Worm (Caenorhabditis elegans) whole organism, late embryonic: ENCODE measurements around the gene Y75B8A.34.
"Not testable (repeated sequence)": the region's sequence is repeated elsewhere in the genome, so short reads cannot be mapped to it uniquely, and the experiment has no call there.

Experiments used
- K02D7.2 ChIP-seq: sonication (generic microtip); optimal IDR thresholded peaks from 2 replicates; lab custom pipeline; 2017; ENCODE audit warnings: mild to moderate bottlenecking, missing genetic modification characterization, missing compliant biosample characterization
- T23F11.4 ChIP-seq: fragments of 200-800 bp; sonication (Bioruptor generic); optimal IDR thresholded peaks from 2 replicates; lab custom pipeline; 2018; ENCODE audit warnings: mild to moderate bottlenecking, missing genetic modification characterization, missing compliant biosample characterization
- ama-1 ChIP-seq: fragments of 150-350 bp; optimal IDR thresholded peaks from 2 replicates; lab custom pipeline; 2014
- ceh-14 ChIP-seq: sonication (generic microtip); optimal IDR thresholded peaks from 2 replicates; lab custom pipeline; 2016; ENCODE audit warnings: missing genotype, missing genetic modification characterization, missing compliant biosample characterization
- ceh-2 ChIP-seq: sonication (generic microtip); optimal IDR thresholded peaks from 2 replicates; lab custom pipeline; 2016; ENCODE audit warnings: missing genotype, missing genetic modification characterization, missing compliant biosample characterization
- ceh-22 ChIP-seq: sonication (generic microtip); optimal IDR thresholded peaks from 2 replicates; lab custom pipeline; 2017; ENCODE audit warnings: missing biosample characterization, missing genetic modification characterization
- ceh-24 ChIP-seq: sonication (generic microtip); optimal IDR thresholded peaks from 2 replicates; lab custom pipeline; 2016; ENCODE audit warnings: mild to moderate bottlenecking, missing genetic modification characterization, missing compliant biosample characterization
- ceh-30 ChIP-seq: fragments of 150-350 bp; optimal IDR thresholded peaks from 2 replicates; lab custom pipeline; 2014; ENCODE audit warnings: missing biosample characterization, missing genetic modification characterization
- ceh-31 ChIP-seq: sonication (generic microtip); optimal IDR thresholded peaks from 2 replicates; lab custom pipeline; 2016; ENCODE audit warnings: missing genetic modification characterization, missing compliant biosample characterization
- ceh-45 ChIP-seq: fragments of 200-800 bp; sonication (Bioruptor generic); IDR thresholded peaks from 2 replicates; pipeline ENCODE4 v1.3.6; 2022; ENCODE audit warnings: missing genetic modification reagents, missing genetic modification characterization, missing compliant biosample characterization
- ceh-48 ChIP-seq: sonication (generic microtip); optimal IDR thresholded peaks from 2 replicates; lab custom pipeline; 2016; ENCODE audit warnings: missing genetic modification characterization, inconsistent platforms, missing compliant biosample characterization
- ceh-9 ChIP-seq: sonication (generic microtip); optimal IDR thresholded peaks from 2 replicates; lab custom pipeline; 2016; ENCODE audit warnings: mild to moderate bottlenecking, missing genetic modification characterization, inconsistent platforms, missing compliant biosample characterization
- dmd-4 ChIP-seq: sonication (generic microtip); optimal IDR thresholded peaks from 2 replicates; lab custom pipeline; 2016; ENCODE audit warnings: borderline replicate concordance, missing genetic modification characterization, missing compliant biosample characterization
- dve-1 ChIP-seq: sonication (generic microtip); optimal IDR thresholded peaks from 2 replicates; lab custom pipeline; 2017; ENCODE audit warnings: antibody characterized with exemption, mild to moderate bottlenecking, missing genetic modification characterization, missing compliant biosample characterization
- elt-2 ChIP-seq: sonication (generic microtip); optimal IDR thresholded peaks from 2 replicates; lab custom pipeline; 2016; ENCODE audit warnings: missing genetic modification reagents, missing genetic modification characterization, missing compliant biosample characterization
- elt-4 ChIP-seq: sonication (generic microtip); optimal IDR thresholded peaks from 2 replicates; lab custom pipeline; 2016; ENCODE audit warnings: missing genetic modification characterization, missing compliant biosample characterization
- ets-4 ChIP-seq: sonication (generic microtip); optimal IDR thresholded peaks from 2 replicates; lab custom pipeline; 2016; ENCODE audit warnings: missing genetic modification characterization, missing compliant biosample characterization
- fax-1 ChIP-seq: sonication (generic microtip); optimal IDR thresholded peaks from 2 replicates; lab custom pipeline; 2016; ENCODE audit warnings: missing genotype, missing genetic modification characterization, missing compliant biosample characterization
- fkh-10 ChIP-seq: fragments of 150-350 bp; optimal IDR thresholded peaks from 2 replicates; lab custom pipeline; 2014; ENCODE audit warnings: missing biosample characterization, missing genetic modification reagents, missing genetic modification characterization
- fkh-6 ChIP-seq: sonication (generic microtip); optimal IDR thresholded peaks from 2 replicates; lab custom pipeline; 2016; ENCODE audit warnings: missing genetic modification characterization, missing compliant biosample characterization
- gmeb-2 ChIP-seq: sonication (generic microtip); optimal IDR thresholded peaks from 2 replicates; lab custom pipeline; 2016; ENCODE audit warnings: missing genetic modification characterization, inconsistent platforms, missing compliant biosample characterization
- hlh-6 ChIP-seq: sonication (generic microtip); optimal IDR thresholded peaks from 2 replicates; lab custom pipeline; 2016; ENCODE audit warnings: missing genotype, missing genetic modification characterization, missing compliant biosample characterization
- hlh-8 ChIP-seq: sonication (generic microtip); optimal IDR thresholded peaks from 2 replicates; lab custom pipeline; 2016; ENCODE audit warnings: missing genotype, missing genetic modification characterization, missing compliant biosample characterization
- lin-11 ChIP-seq: fragments of 200-800 bp; sonication (Bioruptor generic); optimal IDR thresholded peaks from 2 replicates; lab custom pipeline; 2018; ENCODE audit warnings: mild to moderate bottlenecking, missing genetic modification characterization, missing compliant biosample characterization
- mec-3 ChIP-seq: sonication (generic microtip); optimal IDR thresholded peaks from 2 replicates; lab custom pipeline; 2016; ENCODE audit warnings: borderline replicate concordance, missing genetic modification characterization, missing compliant biosample characterization
- nfya-1 ChIP-seq: sonication (generic microtip); optimal IDR thresholded peaks from 2 replicates; lab custom pipeline; 2017; ENCODE audit warnings: missing genetic modification characterization, mild to moderate bottlenecking, missing compliant biosample characterization, antibody characterized with exemption, moderate library complexity
- nhr-11 ChIP-seq: fragments of 150-350 bp; optimal IDR thresholded peaks from 2 replicates; lab custom pipeline; 2014; ENCODE audit warnings: missing biosample characterization, missing genetic modification characterization
- nhr-232 ChIP-seq: sonication (generic microtip); optimal IDR thresholded peaks from 2 replicates; lab custom pipeline; 2016; ENCODE audit warnings: missing genetic modification characterization, missing compliant biosample characterization
- npax-4 ChIP-seq: sonication (generic microtip); optimal IDR thresholded peaks from 2 replicates; lab custom pipeline; 2016; ENCODE audit warnings: missing genetic modification characterization, missing compliant biosample characterization
- pag-3 ChIP-seq: sonication (generic microtip); optimal IDR thresholded peaks from 2 replicates; lab custom pipeline; 2016; ENCODE audit warnings: missing compliant biosample characterization, missing genetic modification characterization, borderline replicate concordance
- pros-1 ChIP-seq: fragments of 150-350 bp; optimal IDR thresholded peaks from 2 replicates; lab custom pipeline; 2014; ENCODE audit warnings: missing biosample characterization, missing genetic modification reagents, missing genetic modification characterization
- sox-4 ChIP-seq: sonication (generic microtip); optimal IDR thresholded peaks from 2 replicates; lab custom pipeline; 2017; ENCODE audit warnings: mild to moderate bottlenecking, missing genetic modification characterization, inconsistent platforms, missing compliant biosample characterization
- tbx-2 ChIP-seq: sonication (generic microtip); optimal IDR thresholded peaks from 2 replicates; lab custom pipeline; 2016; ENCODE audit warnings: missing genetic modification characterization, missing compliant biosample characterization
- ttx-3 ChIP-seq: sonication (generic microtip); optimal IDR thresholded peaks from 2 replicates; lab custom pipeline; 2016; ENCODE audit warnings: missing genetic modification reagents, missing genetic modification characterization, missing compliant biosample characterization
- unc-3 ChIP-seq, 2 experiments: fragments of 200-800 bp in 1 of 2; sonication (Bioruptor generic) in 1 of 2; sonication (generic microtip) in 1 of 2; conservative IDR thresholded peaks in 1 of 2; optimal IDR thresholded peaks in 1 of 2; 2 replicates each; pipeline versions ENCODE4 v1.3.6 to Lab custom; 2016 to 2022; ENCODE audit warnings: missing compliant biosample characterization in 2 of 2, missing genetic modification characterization in 2 of 2, missing genetic modification reagents in 1 of 2
- zip-5 ChIP-seq: sonication (generic microtip); optimal IDR thresholded peaks from 2 replicates; lab custom pipeline; 2016; ENCODE audit warnings: missing genetic modification characterization, missing compliant biosample characterization
- ztf-16 ChIP-seq: sonication (generic microtip); optimal IDR thresholded peaks from 2 replicates; lab custom pipeline; 2017; ENCODE audit warnings: missing genetic modification characterization, missing compliant biosample characterization

Gene Y75B8A.34

DNA sequence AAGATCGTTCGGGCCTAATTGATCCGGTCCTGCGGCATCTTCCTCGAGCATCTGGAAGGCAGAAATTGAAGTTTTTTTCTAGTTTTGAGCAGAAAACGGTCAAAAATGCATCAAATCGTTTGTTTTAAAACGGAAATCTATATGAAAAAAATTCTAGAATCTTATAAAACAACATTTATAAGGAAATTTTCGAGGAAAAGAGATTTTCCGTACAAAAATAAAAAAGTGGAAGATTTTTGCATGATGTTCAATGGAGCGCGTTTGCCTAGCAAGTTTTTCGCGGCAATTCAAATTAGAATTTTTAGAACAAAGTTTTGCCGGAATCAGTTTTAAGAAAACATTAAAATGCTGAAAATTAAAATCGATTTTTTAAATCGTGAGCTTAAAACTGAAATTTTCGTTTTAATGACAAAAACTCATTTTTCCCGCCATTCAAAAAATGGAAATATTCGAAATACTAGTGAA, 17.9 kb downstream of the Y75B8A.34 start, which contains the start of gene pph-4.2:
Gene pph-4.2, minus strand, starts transcription at position 51 of the 465 bp plus-strand sequence.
- no peak for TF ChIP-seq pag-3
- no peak for TF ChIP-seq ets-4 (tag; lab: Kevin White, UChicago)
- peak; percentile 9 for TF ChIP-seq nfya-1 (tag; lab: Kevin White, UChicago)

DNA sequence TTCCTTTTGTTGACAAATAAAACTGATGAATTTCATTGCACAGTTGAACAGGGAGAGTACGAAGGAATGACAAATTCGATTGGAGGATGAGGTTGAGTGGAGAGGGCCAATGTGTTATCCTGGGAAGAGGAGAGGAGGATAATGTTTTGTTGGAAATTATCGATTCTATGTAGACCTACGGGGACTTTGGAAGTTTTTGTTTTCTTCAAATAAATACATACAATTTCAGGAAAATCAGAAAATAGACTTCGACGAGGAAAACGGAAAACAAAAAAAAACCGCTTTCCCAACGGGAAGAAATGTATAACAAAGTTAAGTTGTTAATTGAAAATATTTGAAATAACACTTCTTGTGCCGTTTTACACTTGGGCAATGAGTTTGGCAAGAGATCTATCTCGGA, 24.3 kb downstream of the Y75B8A.34 start, which contains the start of gene Y49E10.4:
Gene Y49E10.4, minus strand, starts transcription at position 101 of the 400 bp plus-strand sequence.
- not testable (repeated sequence) for TF ChIP-seq mec-3 (tag; lab: Kevin White, UChicago); ceh-9 (tag; lab: Kevin White, UChicago); dmd-4
- TF ChIP-seq, all 69 proteins: peak for 0; not testable (repeated sequence) for 69

DNA sequence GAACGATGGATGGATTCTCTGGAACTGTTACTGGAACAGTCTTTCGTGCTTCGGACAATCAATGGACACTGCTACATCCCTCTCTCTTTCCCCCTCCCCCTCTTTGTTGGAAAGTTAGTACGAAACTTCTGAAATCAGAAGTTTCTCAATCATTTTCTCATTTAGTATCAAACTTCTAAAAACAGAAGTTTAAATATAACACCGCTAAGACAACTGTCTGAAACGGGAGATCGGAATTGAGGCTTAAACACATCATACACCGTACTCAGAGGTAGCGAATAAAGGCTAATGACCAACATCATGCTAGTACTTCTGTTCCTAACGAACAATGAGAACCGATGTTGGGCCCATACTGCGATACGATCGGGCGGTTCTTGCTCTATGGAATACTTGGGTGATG, 27.2 kb downstream of the Y75B8A.34 start, which contains the start of gene Y49E10.30:
Gene Y49E10.30, plus strand, starts transcription at position 301 of the 400 bp plus-strand sequence.
- not testable (repeated sequence) for TF ChIP-seq hlh-8; ttx-3; ama-1 (lab: Kevin White, UChicago)

DNA sequence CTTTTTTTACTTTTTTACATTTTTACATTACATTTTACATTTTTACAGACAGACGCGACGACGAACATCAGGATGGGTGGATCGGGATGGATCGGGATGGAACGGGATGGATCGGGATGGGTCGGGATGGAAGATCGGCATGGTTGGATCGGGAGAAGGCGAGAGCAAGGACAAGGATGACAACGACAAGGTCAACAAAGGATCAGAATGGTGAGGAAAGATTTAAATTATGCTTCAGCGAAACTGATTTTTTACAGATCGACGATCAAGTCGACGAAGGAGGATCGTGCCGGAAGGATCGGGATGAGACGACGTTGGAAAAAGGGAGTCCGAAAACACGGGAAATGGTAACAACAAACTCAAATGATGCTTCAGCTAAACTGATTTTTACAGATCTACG, 28.7 kb downstream of the Y75B8A.34 start:
- TF ChIP-seq fax-1 (tag; lab: Kevin White, UChicago) (no peak), ceh-48 (tag; lab: Kevin White, UChicago) (no peak), ceh-14 (tag; lab: Kevin White, UChicago) (no peak), gmeb-2 (tag; lab: Kevin White, UChicago) (no peak), zip-5 (tag; lab: Kevin White, UChicago) (no peak)

DNA sequence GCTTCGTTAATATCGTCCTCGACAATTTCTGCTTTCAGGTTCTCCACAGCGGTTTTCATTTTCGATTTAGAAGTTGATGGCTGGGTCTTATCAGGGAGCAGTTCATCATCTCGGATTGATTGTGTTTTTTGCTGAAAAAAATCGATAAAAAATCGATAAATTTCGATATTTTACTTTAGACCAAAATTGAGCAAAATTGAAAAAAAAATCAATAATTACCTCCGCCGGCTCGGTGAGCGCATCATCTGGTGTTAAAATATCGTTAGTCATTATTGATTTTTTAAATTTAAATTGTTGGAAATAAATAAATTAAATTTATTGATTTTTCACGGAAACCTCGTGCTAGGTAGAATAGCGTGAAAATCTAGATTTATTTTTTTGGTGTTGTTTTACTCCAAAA, 35.7 kb downstream of the Y75B8A.34 start, which contains the start of gene Y49E10.10:
Gene Y49E10.10, plus strand, starts transcription at position 381 of the 400 bp plus-strand sequence.
- TF ChIP-seq ceh-48 (tag; lab: Kevin White, UChicago) (peak; percentile 44), ceh-30 (tag; lab: Kevin White, UChicago) (no peak)

DNA sequence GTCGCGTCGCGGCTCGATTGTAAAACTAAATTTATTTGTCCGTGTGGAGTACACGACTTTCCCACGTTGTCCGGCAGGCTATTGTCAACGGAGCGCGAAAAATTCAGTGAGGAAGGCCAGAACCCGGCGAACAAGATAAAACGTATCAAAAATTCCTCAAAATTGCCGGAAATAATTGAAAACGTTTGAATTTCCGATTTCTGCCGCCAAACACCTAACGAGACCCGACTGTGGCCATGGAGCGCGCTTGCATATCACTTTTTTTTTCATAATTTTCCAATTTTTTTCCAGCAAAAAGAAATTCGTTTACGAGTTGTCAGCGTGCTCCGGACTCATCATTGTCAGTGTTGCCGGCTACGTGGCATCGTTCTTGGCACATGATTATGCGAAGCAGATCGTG, 39.1 kb downstream of the Y75B8A.34 start:
- TF ChIP-seq nfya-1 (tag; lab: Kevin White, UChicago) (no peak), ceh-2 (tag; lab: Kevin White, UChicago) (no peak), unc-3 (GFP tag; conservative IDR thresholded peaks at IDR 0.05; lab: Robert Waterston, UW) (no peak), unc-3 (tag; optimal IDR thresholded peaks at IDR 0.05; lab: Kevin White, UChicago) (no peak), lin-11 (no peak), T23F11.4 (GFP tag; lab: Kevin White, UChicago) (no peak), mec-3 (tag; lab: Kevin White, UChicago) (no peak), elt-4 (no peak), ceh-22 (tag; lab: Kevin White, UChicago) (no peak), fkh-6 (tag; lab: Kevin White, UChicago) (no peak), nhr-232 (tag; lab: Kevin White, UChicago) (no peak), dve-1 (tag; lab: Kevin White, UChicago) (no peak), tbx-2 (tag; lab: Kevin White, UChicago) (no peak), elt-2 (tag; lab: Kevin White, UChicago) (no peak), fkh-10 (GFP tag; lab: Kevin White, UChicago) (no peak), ceh-30 (tag; lab: Kevin White, UChicago) (no peak), ceh-48 (tag; lab: Kevin White, UChicago) (no peak), pros-1 (tag; lab: Kevin White, UChicago) (no peak), ceh-31 (no peak)

DNA sequence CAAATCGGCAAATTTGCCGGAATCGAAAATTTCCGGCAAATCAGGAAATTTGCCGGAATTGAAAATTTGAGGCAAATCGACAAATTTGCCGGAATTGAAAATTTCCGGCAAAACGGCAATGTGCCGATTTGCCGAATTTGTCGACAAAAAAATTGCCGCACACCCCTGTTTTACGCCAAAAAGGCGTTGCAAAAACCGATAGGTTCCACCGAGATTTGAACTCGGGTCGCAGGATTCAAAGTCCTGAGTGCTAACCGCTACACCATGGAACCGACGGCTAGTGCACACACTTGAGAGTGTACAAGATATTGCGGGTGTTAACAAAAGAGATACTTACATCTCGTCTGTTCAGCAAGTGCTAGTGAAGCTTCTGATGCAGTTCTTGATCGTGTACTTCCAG, 40.3 kb downstream of the Y75B8A.34 start:
- TF ChIP-seq hlh-6 = no peak
- TF ChIP-seq ttx-3 = peak; percentile 32
- TF ChIP-seq nhr-11 (tag; lab: Kevin White, UChicago) = no peak
- no peak for TF ChIP-seq ceh-24 (tag; lab: Kevin White, UChicago)
- no peak for TF ChIP-seq elt-4
- TF ChIP-seq fkh-10 (GFP tag; lab: Kevin White, UChicago) = no peak
- TF ChIP-seq npax-4 (tag; lab: Kevin White, UChicago) = peak; percentile 36
- TF ChIP-seq T23F11.4 (GFP tag; lab: Kevin White, UChicago) = peak; percentile 3
- no peak for TF ChIP-seq pag-3
- TF ChIP-seq mec-3 (tag; lab: Kevin White, UChicago) = no peak
- no peak for TF ChIP-seq dmd-4
- 0 out of 2 replicates have a peak, but pooled peaks have one; percentile 42 for TF ChIP-seq ceh-45 (GFP tag; lab: Robert Waterston, UW)
- TF ChIP-seq ama-1 (lab: Kevin White, UChicago) = no peak
- peak; percentile 23 for TF ChIP-seq nhr-232 (tag; lab: Kevin White, UChicago)
- peak; percentile 36 for TF ChIP-seq sox-4 (tag; lab: Kevin White, UChicago)
- peak; percentile 47 for TF ChIP-seq ztf-16 (tag; lab: Kevin White, UChicago)
- peak; percentile 13 for TF ChIP-seq ceh-48 (tag; lab: Kevin White, UChicago)
- no peak for TF ChIP-seq pros-1 (tag; lab: Kevin White, UChicago)
- no peak for TF ChIP-seq ceh-31
- TF ChIP-seq nfya-1 (tag; lab: Kevin White, UChicago) = no peak
- no peak for TF ChIP-seq K02D7.2
